Worm (Caenorhabditis elegans): Measurements from ENCODE around the gene ptr-8.

- no peak for TF ChIP-seq W03F9.2 (tag; optimal IDR thresholded peaks at IDR 0.05)
- no peak for TF ChIP-seq dao-5 (tag; optimal IDR thresholded peaks at IDR 0.05)
- TF ChIP-seq him-1 (tag; optimal IDR thresholded peaks at IDR 0.05): no peak
Observed at ce11 chrII:10933948-10934722, 45.1 kb downstream of the ptr-8 start.
